Worm (Caenorhabditis elegans) whole organism, L4 larva: Measurements from ENCODE around the gene F44G4.3.

ENCODE experiments used
- D1046.2 ChIP-seq: fragments of 200-800 bp; sonication (Bioruptor generic); IDR thresholded peaks from 2 replicates; pipeline ENCODE4 v1.3.6; 2022; ENCODE audit warnings: missing genetic modification characterization, missing compliant biosample characterization
- F44E2.7 ChIP-seq: fragments of 200-800 bp; sonication (Bioruptor generic); IDR thresholded peaks from 2 replicates; pipeline ENCODE4 v2.1.2; 2022; ENCODE audit warnings: missing genetic modification characterization, missing compliant biosample characterization
- T26A8.4 ChIP-seq: fragments of 200-800 bp; sonication (Bioruptor generic); IDR thresholded peaks from 2 replicates; pipeline ENCODE4 v1.3.6; 2022; ENCODE audit warnings: missing genetic modification characterization, missing compliant biosample characterization
- Y105C5A.15 ChIP-seq: fragments of 200-800 bp; sonication (Bioruptor generic); IDR thresholded peaks from 2 replicates; pipeline ENCODE4 v1.3.6; 2022; ENCODE audit warnings: missing genetic modification characterization, missing compliant biosample characterization
- Y48G9A.11 ChIP-seq: fragments of 200-800 bp; sonication (Bioruptor generic); IDR thresholded peaks from 2 replicates; pipeline ENCODE4 v1.3.6; 2022; ENCODE audit warnings: missing genetic modification reagents, missing genetic modification characterization, missing compliant biosample characterization
- Y75B8A.6 ChIP-seq: fragments of 200-800 bp; sonication (Bioruptor generic); IDR thresholded peaks from 2 replicates; pipeline ENCODE4 v1.3.6; 2022; ENCODE audit warnings: missing genetic modification reagents, missing genetic modification characterization, missing compliant biosample characterization
- ZK546.5 ChIP-seq, 2 experiments: sonication (generic microtip); optimal IDR thresholded peaks; 2 replicates each; lab custom pipeline; 2017; ENCODE audit warnings: missing biosample characterization in 2 of 2, missing genetic modification characterization in 2 of 2
- aha-1 ChIP-seq: fragments of 150-350 bp; peaks from one replicate; lab custom pipeline; 2014; ENCODE audit warnings: missing biosample characterization, missing genetic modification characterization
- attf-4 ChIP-seq: sonication (generic microtip); optimal IDR thresholded peaks from 3 replicates; lab custom pipeline; 2017; ENCODE audit warnings: missing biosample characterization, missing genetic modification characterization
- ceh-20 ChIP-seq: fragments of 200-800 bp; sonication (Bioruptor generic); IDR thresholded peaks from 2 replicates; pipeline ENCODE4 v1.3.6; 2022; ENCODE audit warnings: missing genetic modification reagents, missing genetic modification characterization, missing compliant biosample characterization
- ceh-32 ChIP-seq: sonication (generic microtip); optimal IDR thresholded peaks from 2 replicates; lab custom pipeline; 2016; ENCODE audit warnings: mild to moderate bottlenecking, missing genetic modification characterization, missing compliant biosample characterization; ENCODE audit not compliant: poor library complexity
- ceh-44 ChIP-seq: fragments of 200-800 bp; sonication (Bioruptor generic); IDR thresholded peaks from 2 replicates; pipeline ENCODE4 v1.3.6; 2022; ENCODE audit warnings: missing genetic modification reagents, missing genetic modification characterization, missing compliant biosample characterization
- ceh-82 ChIP-seq: sonication (generic microtip); optimal IDR thresholded peaks from 2 replicates; lab custom pipeline; 2017; ENCODE audit warnings: missing biosample characterization, missing genetic modification characterization
- ctbp-1 ChIP-seq: fragments of 200-800 bp; sonication (Bioruptor generic); IDR thresholded peaks from 2 replicates; pipeline ENCODE4 v1.3.6; 2022; ENCODE audit warnings: missing genetic modification reagents, missing genetic modification characterization, missing compliant biosample characterization
- dmd-9 ChIP-seq: fragments of 200-800 bp; sonication (Bioruptor generic); IDR thresholded peaks from 2 replicates; pipeline ENCODE4 v1.3.6; 2022; ENCODE audit warnings: missing genetic modification reagents, missing genetic modification characterization, missing compliant biosample characterization
- dpl-1 ChIP-seq: fragments of 150-350 bp; optimal IDR thresholded peaks from 2 replicates; lab custom pipeline; 2014; ENCODE audit warnings: missing biosample characterization, missing genetic modification reagents, missing genetic modification characterization
- duxl-1 ChIP-seq: sonication (generic microtip); optimal IDR thresholded peaks from 2 replicates; lab custom pipeline; 2016; ENCODE audit warnings: mild to moderate bottlenecking, missing genetic modification characterization, moderate library complexity, missing compliant biosample characterization; ENCODE audit not compliant: poor library complexity
- dve-1 ChIP-seq: sonication (generic microtip); optimal IDR thresholded peaks from 2 replicates; lab custom pipeline; 2017; ENCODE audit warnings: antibody characterized with exemption, mild to moderate bottlenecking, missing genetic modification characterization, missing compliant biosample characterization; ENCODE audit not compliant: insufficient read depth
- egl-43 ChIP-seq: fragments of 200-800 bp; sonication (Bioruptor generic); IDR thresholded peaks from 2 replicates; pipeline ENCODE4 v1.3.6; 2022; ENCODE audit warnings: missing genetic modification reagents, missing genetic modification characterization, missing compliant biosample characterization
- fkh-10 ChIP-seq: fragments of 150-350 bp; optimal IDR thresholded peaks from 2 replicates; lab custom pipeline; 2014; ENCODE audit warnings: missing biosample characterization, missing genetic modification reagents, missing genetic modification characterization
- hif-1 ChIP-seq, 2 experiments: sonication (generic microtip); optimal IDR thresholded peaks; 2 replicates each; lab custom pipeline; 2016 to 2017; ENCODE audit warnings: missing compliant biosample characterization in 2 of 2, missing genetic modification characterization in 2 of 2, missing genetic modification reagents in 2 of 2, missing genotype in 2 of 2, mild to moderate bottlenecking in 1 of 2
- hlh-11 ChIP-seq: fragments of 200-800 bp; sonication (Bioruptor generic); optimal IDR thresholded peaks from 2 replicates; lab custom pipeline; 2018; ENCODE audit warnings: mild to moderate bottlenecking, missing genetic modification characterization, missing compliant biosample characterization
- jun-1 ChIP-seq: fragments of 150-350 bp; optimal IDR thresholded peaks from 2 replicates; lab custom pipeline; 2014; ENCODE audit warnings: missing biosample characterization, missing genetic modification reagents, missing genetic modification characterization
- lim-7 ChIP-seq: fragments of 200-800 bp; sonication (Bioruptor generic); IDR thresholded peaks from 2 replicates; pipeline ENCODE4 v1.3.6; 2022; ENCODE audit warnings: missing genetic modification characterization, missing compliant biosample characterization
- lin-1 ChIP-seq: fragments of 200-800 bp; sonication (Bioruptor generic); IDR thresholded peaks from 2 replicates; pipeline ENCODE4 v1.3.6; 2022; ENCODE audit warnings: missing genetic modification reagents, missing genetic modification characterization, missing compliant biosample characterization
- lin-15B ChIP-seq: fragments of 150-350 bp; sonication (generic microtip); optimal IDR thresholded peaks from 3 replicates; lab custom pipeline; 2014; ENCODE audit warnings: missing biosample characterization, missing genetic modification characterization
- lin-38 ChIP-seq: fragments of 200-800 bp; sonication (Bioruptor generic); IDR thresholded peaks from 2 replicates; pipeline ENCODE4 v1.3.6; 2022; ENCODE audit warnings: missing genetic modification reagents, missing genetic modification characterization, missing compliant biosample characterization
- lin-39 ChIP-seq: fragments of 150-350 bp; optimal IDR thresholded peaks from 2 replicates; lab custom pipeline; 2014; ENCODE audit warnings: missing biosample characterization, missing genetic modification reagents, missing genetic modification characterization
- lsy-2 ChIP-seq, 2 experiments: fragments of 150-350 bp in 1 of 2; sonication (generic microtip) in 1 of 2; optimal IDR thresholded peaks; 2 replicates each; lab custom pipeline; 2014 to 2017; ENCODE audit warnings: missing biosample characterization in 2 of 2, missing genetic modification characterization in 2 of 2
- nhr-10 ChIP-seq: fragments of 150-350 bp; optimal IDR thresholded peaks from 2 replicates; lab custom pipeline; 2014; ENCODE audit warnings: missing biosample characterization, missing genetic modification characterization
- nhr-111 ChIP-seq: fragments of 200-800 bp; sonication (Bioruptor generic); optimal IDR thresholded peaks from 2 replicates; lab custom pipeline; 2018; ENCODE audit warnings: mild to moderate bottlenecking, missing genetic modification characterization, missing compliant biosample characterization
- nhr-237 ChIP-seq: sonication (generic microtip); optimal IDR thresholded peaks from 2 replicates; lab custom pipeline; 2017; ENCODE audit warnings: missing biosample characterization, missing genetic modification characterization
- nhr-28 ChIP-seq: fragments of 150-350 bp; optimal IDR thresholded peaks from 2 replicates; lab custom pipeline; 2014; ENCODE audit warnings: missing biosample characterization, missing genetic modification characterization
- nhr-42 ChIP-seq: fragments of 200-800 bp; sonication (Bioruptor generic); IDR thresholded peaks from 2 replicates; pipeline ENCODE4 v1.3.6; 2022; ENCODE audit warnings: missing genetic modification characterization, missing compliant biosample characterization
- nhr-48 ChIP-seq: sonication (generic microtip); optimal IDR thresholded peaks from 2 replicates; lab custom pipeline; 2016; ENCODE audit warnings: mild to moderate bottlenecking, missing genetic modification characterization, missing compliant biosample characterization
- nhr-6 ChIP-seq: fragments of 150-350 bp; optimal IDR thresholded peaks from 2 replicates; lab custom pipeline; 2014; ENCODE audit warnings: missing biosample characterization, missing genetic modification characterization
- nhr-76 ChIP-seq: fragments of 150-350 bp; optimal IDR thresholded peaks from 2 replicates; lab custom pipeline; 2014; ENCODE audit warnings: missing biosample characterization, missing genetic modification characterization
- saeg-2 ChIP-seq: fragments of 200-800 bp; sonication (Bioruptor generic); IDR thresholded peaks from 2 replicates; pipeline ENCODE4 v1.3.6; 2022; ENCODE audit warnings: missing genetic modification reagents, missing genetic modification characterization, missing compliant biosample characterization
- sdz-12 ChIP-seq: fragments of 200-800 bp; sonication (Bioruptor generic); optimal IDR thresholded peaks from 2 replicates; lab custom pipeline; 2018; ENCODE audit warnings: mild to moderate bottlenecking, missing genetic modification characterization, missing compliant biosample characterization
- set-16 ChIP-seq: fragments of 200-800 bp; sonication (Bioruptor generic); IDR thresholded peaks from 2 replicates; pipeline ENCODE4 v1.3.6; 2022; ENCODE audit warnings: missing genetic modification reagents, missing genetic modification characterization, missing compliant biosample characterization
- skn-1 ChIP-seq: fragments of 150-350 bp; optimal IDR thresholded peaks from 2 replicates; lab custom pipeline; 2014; ENCODE audit warnings: missing biosample characterization, missing genetic modification characterization
- snpc-1.2 ChIP-seq: fragments of 200-800 bp; sonication (Bioruptor generic); IDR thresholded peaks from 2 replicates; pipeline ENCODE4 v1.3.6; 2022; ENCODE audit warnings: missing genetic modification reagents, missing genetic modification characterization, missing compliant biosample characterization
- snpc-4 ChIP-seq: fragments of 150-350 bp; optimal IDR thresholded peaks from 2 replicates; lab custom pipeline; 2014; ENCODE audit warnings: missing biosample characterization, missing genetic modification characterization
- tra-1 ChIP-seq: fragments of 200-800 bp; sonication (Bioruptor generic); IDR thresholded peaks from 2 replicates; pipeline ENCODE4 v1.3.6; 2022; ENCODE audit warnings: missing genetic modification reagents, missing genetic modification characterization, missing compliant biosample characterization
- unc-130 ChIP-seq: sonication (generic microtip); optimal IDR thresholded peaks from 2 replicates; lab custom pipeline; 2016; ENCODE audit warnings: missing genetic modification reagents, missing genetic modification characterization, missing compliant biosample characterization
- unc-62 ChIP-seq, 3 experiments: fragments of 150-350 bp in 1 of 3; sonication (generic microtip); optimal IDR thresholded peaks in 2 of 3; peaks in 1 of 3; 1 replicate in 1 of 3; 2 replicates in 2 of 3; lab custom pipeline; 2014 to 2017; ENCODE audit warnings: missing biosample characterization in 3 of 3, missing genetic modification characterization in 3 of 3, missing genetic modification reagents in 3 of 3, missing genotype in 1 of 3
- vab-7 ChIP-seq: fragments of 200-800 bp; sonication (Bioruptor generic); IDR thresholded peaks from 2 replicates; pipeline ENCODE4 v1.3.6; 2022; ENCODE audit warnings: missing genetic modification reagents, missing genetic modification characterization, missing compliant biosample characterization
- ztf-11 ChIP-seq: fragments of 150-350 bp; optimal IDR thresholded peaks from 2 replicates; lab custom pipeline; 2014; ENCODE audit warnings: missing biosample characterization, missing genetic modification characterization

The F44G4.3 gene

ce11 chrII:9013341-9013740 is 15.9 kb upstream of the F44G4.3 start (continued):
- TF ChIP-seq Y105C5A.15 (GFP tag; lab: Robert Waterston, UW) (no peak), saeg-2 (no peak), D1046.2 (GFP tag; lab: Robert Waterston, UW) (no peak), jun-1 (tag; lab: Kevin White, UChicago) (no peak), ZK546.5 (tag; optimal IDR thresholded peaks at IDR 0.05; lab: Kevin White, UChicago) (no peak), ceh-44 (no peak), nhr-237 (tag; lab: Kevin White, UChicago) (no peak), unc-62 (GFP tag; optimal IDR thresholded peaks at IDR 0.05 in 1 of 2; lab: Kevin White, UChicago) (no peak), unc-62 (tag; optimal IDR thresholded peaks at IDR 0.05; lab: Kevin White, UChicago) (no peak), ceh-32 (tag; lab: Kevin White, UChicago) (no peak), set-16 (peak; percentile 72), lin-39 (tag; lab: Kevin White, UChicago) (no peak), dve-1 (tag; lab: Kevin White, UChicago) (no peak), hif-1 (tag; optimal IDR thresholded peaks at IDR 0.05; lab: Kevin White, UChicago) (peak in 1 of 2 experiments; percentile 28), ceh-20 (GFP tag; lab: Robert Waterston, UW) (0 out of 2 replicates have a peak, but pooled peaks have one; percentile 42), dpl-1 (no peak), nhr-28 (no peak), lin-38 (GFP tag; lab: Robert Waterston, UW) (no peak), F44E2.7 (GFP tag; lab: Robert Waterston, UW) (no peak), nhr-76 (tag; lab: Kevin White, UChicago) (no peak), nhr-42 (no peak), T26A8.4 (no peak), nhr-10 (tag; lab: Kevin White, UChicago) (no peak), unc-130 (GFP tag; lab: Kevin White, UChicago) (no peak), nhr-48 (no peak), attf-4 (tag; lab: Kevin White, UChicago) (no peak), skn-1 (tag; lab: Kevin White, UChicago) (no peak), hlh-11 (tag; lab: Kevin White, UChicago) (peak; percentile 63), dmd-9 (GFP tag; lab: Robert Waterston, UW) (0 out of 2 replicates have a peak, but pooled peaks have one; percentile 19), egl-43 (GFP tag; lab: Robert Waterston, UW) (no peak), Y48G9A.11 (GFP tag; lab: Robert Waterston, UW) (no peak), nhr-111 (GFP tag; lab: Kevin White, UChicago) (no peak), duxl-1 (no peak), nhr-6 (tag; lab: Kevin White, UChicago) (no peak), ceh-82 (tag; lab: Kevin White, UChicago) (no peak), tra-1 (GFP tag; lab: Robert Waterston, UW) (no peak), Y75B8A.6 (GFP tag; lab: Robert Waterston, UW) (no peak), vab-7 (GFP tag; lab: Robert Waterston, UW) (no peak), snpc-4 (tag; lab: Kevin White, UChicago) (no peak)

- TF ChIP-seq lin-1 (no peak), aha-1 (tag; lab: Kevin White, UChicago) (peak; percentile 65), fkh-10 (GFP tag; lab: Kevin White, UChicago) (peak; percentile 9), ctbp-1 (GFP tag; lab: Robert Waterston, UW) (peak; percentile 57; the same call in 1 of the 2 replicates), lsy-2 (tag; optimal IDR thresholded peaks at IDR 0.05; lab: Kevin White, UChicago) (peak in 1 of 2 experiments; percentile 2), snpc-1.2 (GFP tag; lab: Robert Waterston, UW) (no peak), sdz-12 (no peak), lim-7 (GFP tag; lab: Robert Waterston, UW) (no peak), unc-62 (GFP tag; optimal IDR thresholded peaks at IDR 0.05 in 1 of 2; lab: Kevin White, UChicago) (peak in 1 of 2 experiments; percentile 55), unc-62 (tag; optimal IDR thresholded peaks at IDR 0.05; lab: Kevin White, UChicago) (no peak), lin-15B (tag; lab: Kevin White, UChicago) (no peak), ztf-11 (tag; lab: Kevin White, UChicago) (no peak)
Observed at ce11 chrII:9010708-9011107, 13.2 kb upstream of the F44G4.3 start.
